Fruit fly (Drosophila melanogaster): Measurements from ENCODE around the gene Rbsn-5.

Gene Rbsn-5

dm6 chr2L:8164219-8164618 is 4.6 kb downstream of the Rbsn-5 start (continued):
- TF ChIP-seq exex (tag; optimal IDR thresholded peaks at IDR 0.05) (no peak), tup (GFP tag; optimal IDR thresholded peaks at IDR 0.05) (peak; percentile 66), CG17802 (tag; optimal IDR thresholded peaks at IDR 0.05) (peak; percentile 37), NC2β (GFP tag; optimal IDR thresholded peaks at IDR 0.05) (peak; percentile 73), CG2875 (GFP tag; optimal IDR thresholded peaks at IDR 0.05) (peak; percentile 96), sc (optimal IDR thresholded peaks at IDR 0.05) (no peak), sc (GFP tag; optimal IDR thresholded peaks at IDR 0.05) (peak; percentile 92), CG10654 (GFP tag; optimal IDR thresholded peaks at IDR 0.05) (peak; percentile 57), insv (GFP tag; optimal IDR thresholded peaks at IDR 0.05) (peak in 1 of 2 experiments; percentile 47), chn (GFP tag; optimal IDR thresholded peaks at IDR 0.05) (peak; percentile 51), CG4424 (GFP tag; optimal IDR thresholded peaks at IDR 0.05) (peak; percentile 71), Max (GFP tag; optimal IDR thresholded peaks at IDR 0.05) (peak; percentile 85), CG14014 (GFP tag; IDR thresholded peaks at IDR 0.05) (peak; percentile 63; the same call in 1 of the 2 replicates), CG11398 (GFP tag; optimal IDR thresholded peaks at IDR 0.05) (peak; percentile 85), dysf (GFP tag; IDR thresholded peaks at IDR 0.05) (peak; percentile 29; the same call in 1 of the 3 replicates), CG3281 (GFP tag; optimal IDR thresholded peaks at IDR 0.05) (peak; percentile 53), bowl (GFP tag; IDR thresholded peaks at IDR 0.05) (no peak), CG11247 (GFP tag; IDR thresholded peaks at IDR 0.05) (peak; percentile 59), trh (GFP tag; optimal IDR thresholded peaks at IDR 0.05) (peak; percentile 84), CG11560 (tag; IDR thresholded peaks at IDR 0.05) (no peak), Atf-2 (GFP tag; optimal IDR thresholded peaks at IDR 0.05) (peak; percentile 65), pan (optimal IDR thresholded peaks at IDR 0.05) (no peak), pan (GFP tag; optimal IDR thresholded peaks at IDR 0.05 in 1 of 2, IDR thresholded peaks at IDR 0.05 in 1 of 2) (peak in 1 of 2 experiments; percentile 69), peb (GFP tag; IDR thresholded peaks at IDR 0.05) (0 out of 2 replicates have a peak, but pooled peaks have one; percentile 7), D19A (tag; optimal IDR thresholded peaks at IDR 0.05) (peak; percentile 68), CG12071 (GFP tag; optimal IDR thresholded peaks at IDR 0.05) (peak; percentile 88), amos (GFP tag; IDR thresholded peaks at IDR 0.05; ENCODE audit: partially characterized antibody) (no peak), mld (GFP tag; IDR thresholded peaks at IDR 0.05; ENCODE audit: partially characterized antibody) (no peak), CG34224 (GFP tag; IDR thresholded peaks at IDR 0.05; ENCODE audit: partially characterized antibody) (no peak), dmrt99B (tag; optimal IDR thresholded peaks at IDR 0.05) (peak; percentile 73), fd64A (GFP tag; optimal IDR thresholded peaks at IDR 0.05) (peak; percentile 92), Vsx1 (GFP tag; optimal IDR thresholded peaks at IDR 0.05) (peak; percentile 85), CG12155 (GFP tag; optimal IDR thresholded peaks at IDR 0.05) (no peak), Dip2 (GFP tag; IDR thresholded peaks at IDR 0.05) (no peak), CG3847 (GFP tag; IDR thresholded peaks at IDR 0.05) (no peak), CG42726 (GFP tag; IDR thresholded peaks at IDR 0.05; ENCODE audit: partially characterized antibody) (no peak)

dm6 chr2L:8165800-8166576 is 6.4 kb downstream of the Rbsn-5 start:
- TF ChIP-seq CG2120 (GFP tag; optimal IDR thresholded peaks at IDR 0.05) (no peak), peb (GFP tag; IDR thresholded peaks at IDR 0.05) (no peak), her (GFP tag; optimal IDR thresholded peaks at IDR 0.05) (no peak), H2.0 (GFP tag; IDR thresholded peaks at IDR 0.05) (no peak), CG5953 (GFP tag; IDR thresholded peaks at IDR 0.05) (no peak), Asciz (GFP tag; optimal IDR thresholded peaks at IDR 0.05) (no peak), crc (GFP tag; optimal IDR thresholded peaks at IDR 0.05) (no peak), Rx (GFP tag; IDR thresholded peaks at IDR 0.05) (no peak), klu (GFP tag; IDR thresholded peaks at IDR 0.05) (no peak), z (GFP tag; IDR thresholded peaks at IDR 0.05) (no peak), Hsf (GFP tag; optimal IDR thresholded peaks at IDR 0.05) (no peak), hb (GFP tag; IDR thresholded peaks at IDR 0.05; ENCODE audit: partially characterized antibody) (no peak), nmo (GFP tag; optimal IDR thresholded peaks at IDR 0.05) (no peak), twi (tag; optimal IDR thresholded peaks at IDR 0.05) (no peak), wor (GFP tag; IDR thresholded peaks at IDR 0.05) (no peak), CG10431 (GFP tag; optimal IDR thresholded peaks at IDR 0.05) (no peak), NC2α (GFP tag; optimal IDR thresholded peaks at IDR 0.05) (no peak)

All from whole organism, embryonic.